Worm (Caenorhabditis elegans) whole organism, mixed stage, embryonic: ENCODE results near the gene R13H4.2.

Experiments used
- blmp-1 ChIP-seq: fragments of 150-350 bp; optimal IDR thresholded peaks from 2 replicates; lab custom pipeline; 2014; ENCODE audit warnings: missing biosample characterization, missing genetic modification characterization
- elt-3 ChIP-seq: fragments of 150-350 bp; optimal IDR thresholded peaks from 2 replicates; lab custom pipeline; 2014; ENCODE audit warnings: missing biosample characterization, missing genetic modification characterization
- lsy-2 ChIP-seq: fragments of 150-350 bp; optimal IDR thresholded peaks from 2 replicates; lab custom pipeline; 2014; ENCODE audit warnings: missing biosample characterization, missing genetic modification characterization
- mab-5 ChIP-seq: fragments of 150-350 bp; optimal IDR thresholded peaks from 2 replicates; lab custom pipeline; 2014; ENCODE audit warnings: missing biosample characterization, missing genetic modification characterization
- mep-1 ChIP-seq: fragments of 150-350 bp; optimal IDR thresholded peaks from 2 replicates; lab custom pipeline; 2017; ENCODE audit warnings: missing biosample characterization, missing genetic modification reagents, missing genetic modification characterization, inconsistent platforms
- nhr-28 ChIP-seq: fragments of 150-350 bp; optimal IDR thresholded peaks from 2 replicates; lab custom pipeline; 2014; ENCODE audit warnings: missing biosample characterization, missing genetic modification characterization
- nhr-76 ChIP-seq: sonication (generic microtip); optimal IDR thresholded peaks from 2 replicates; lab custom pipeline; 2017; ENCODE audit warnings: missing biosample characterization, missing genetic modification characterization
- ztf-11 ChIP-seq: fragments of 150-350 bp; optimal IDR thresholded peaks from 2 replicates; lab custom pipeline; 2014; ENCODE audit warnings: missing biosample characterization, missing genetic modification characterization

DNA sequence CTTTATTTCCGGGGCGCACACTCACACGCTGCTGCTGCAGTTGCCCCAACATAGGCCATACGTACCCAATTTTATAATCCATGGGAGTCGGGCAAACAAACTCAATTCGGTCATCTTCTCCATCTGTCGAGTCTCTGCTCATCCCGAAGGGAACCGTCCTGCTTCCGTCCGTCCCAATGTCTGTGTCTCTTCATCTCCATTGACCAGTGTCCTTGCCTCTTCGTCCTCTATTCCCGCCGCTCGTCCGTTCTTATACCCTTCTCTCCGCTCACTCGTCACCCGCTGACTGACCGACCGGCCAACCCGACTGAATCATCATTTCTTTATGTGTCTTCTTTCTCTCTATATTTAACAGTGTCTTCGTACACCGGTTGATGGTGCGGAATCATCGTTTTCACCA lies 8.6 kb downstream of the R13H4.2 start:
- no peak for TF ChIP-seq mab-5 (tag; lab: Kevin White, UChicago)
- TF ChIP-seq mep-1, result no peak
- no peak for TF ChIP-seq elt-3 (tag; lab: Kevin White, UChicago)
- no peak for TF ChIP-seq lsy-2 (tag; lab: Kevin White, UChicago)
- TF ChIP-seq nhr-28, result no peak
- no peak for TF ChIP-seq ztf-11 (tag; lab: Kevin White, UChicago)
- TF ChIP-seq blmp-1 (tag; lab: Kevin White, UChicago), result no peak
- TF ChIP-seq nhr-76 (tag; lab: Kevin White, UChicago), result no peak
